Worm (Caenorhabditis elegans): ENCODE measurements around the gene ceh-20.

- no peak for TF ChIP-seq him-1 (tag; optimal IDR thresholded peaks at IDR 0.05)
- TF ChIP-seq W03F9.2 (tag; optimal IDR thresholded peaks at IDR 0.05), result no peak
- no peak for TF ChIP-seq dao-5 (tag; optimal IDR thresholded peaks at IDR 0.05)
Observed at ce11 chrIII:6973682-6974081, 6.0 kb upstream of the ceh-20 start, which contains the start of gene F31E3.2.

Data from whole organism, L4/young adult.